Worm (Caenorhabditis elegans) whole organism, mixed stage, embryonic: ENCODE measurements around the gene nspg-13.

Source experiments
- M03D4.4 ChIP-seq: sonication (generic microtip); optimal IDR thresholded peaks from 2 replicates; lab custom pipeline; 2017; ENCODE audit warnings: mild to moderate bottlenecking, missing genetic modification characterization, missing compliant biosample characterization
- bed-3 ChIP-seq: fragments of 200-800 bp; sonication (Bioruptor generic); optimal IDR thresholded peaks from 3 replicates; lab custom pipeline; 2018; ENCODE audit warnings: mild to moderate bottlenecking, missing genetic modification characterization, moderate library complexity, missing compliant biosample characterization
- blmp-1 ChIP-seq: fragments of 150-350 bp; optimal IDR thresholded peaks from 2 replicates; lab custom pipeline; 2014; ENCODE audit warnings: missing biosample characterization, missing genetic modification characterization
- ceh-39 ChIP-seq: fragments of 150-350 bp; optimal IDR thresholded peaks from 2 replicates; lab custom pipeline; 2014; ENCODE audit warnings: missing biosample characterization, missing genetic modification characterization
- ceh-43 ChIP-seq: fragments of 200-800 bp; sonication (Bioruptor generic); optimal IDR thresholded peaks from 2 replicates; lab custom pipeline; 2018; ENCODE audit warnings: mild to moderate bottlenecking, missing genetic modification characterization, moderate library complexity, missing compliant biosample characterization
- ceh-83 ChIP-seq: fragments of 200-800 bp; sonication (Bioruptor generic); optimal IDR thresholded peaks from 2 replicates; lab custom pipeline; 2018; ENCODE audit warnings: mild to moderate bottlenecking, missing genetic modification characterization, missing compliant biosample characterization
- ces-1 ChIP-seq: fragments of 150-350 bp; optimal IDR thresholded peaks from 2 replicates; lab custom pipeline; 2014; ENCODE audit warnings: missing biosample characterization, missing genetic modification reagents, missing genetic modification characterization
- cnd-1 ChIP-seq: fragments of 200-800 bp; sonication (Bioruptor generic); optimal IDR thresholded peaks from 2 replicates; lab custom pipeline; 2018; ENCODE audit warnings: mild to moderate bottlenecking, missing genetic modification characterization, missing compliant biosample characterization
- drap-1 ChIP-seq: fragments of 200-800 bp; sonication (Bioruptor generic); optimal IDR thresholded peaks from 3 replicates; lab custom pipeline; 2018; ENCODE audit warnings: mild to moderate bottlenecking, missing genetic modification characterization, missing compliant biosample characterization
- elt-1 ChIP-seq: sonication (generic microtip); optimal IDR thresholded peaks from 2 replicates; lab custom pipeline; 2017; ENCODE audit warnings: missing genetic modification characterization, mild to moderate bottlenecking, missing compliant biosample characterization, antibody characterized with exemption, moderate library complexity, borderline replicate concordance; ENCODE audit not compliant: insufficient read depth
- elt-3 ChIP-seq: fragments of 150-350 bp; optimal IDR thresholded peaks from 2 replicates; lab custom pipeline; 2014; ENCODE audit warnings: missing biosample characterization, missing genetic modification characterization
- flh-1 ChIP-seq: fragments of 200-800 bp; sonication (Bioruptor generic); optimal IDR thresholded peaks from 2 replicates; lab custom pipeline; 2018; ENCODE audit warnings: mild to moderate bottlenecking, missing genetic modification characterization, moderate library complexity, missing compliant biosample characterization
- hlh-1 ChIP-seq: fragments of 150-350 bp; optimal IDR thresholded peaks from 2 replicates; lab custom pipeline; 2014; ENCODE audit warnings: missing biosample characterization, missing genetic modification reagents, missing genetic modification characterization
- lin-13 ChIP-seq: fragments of 150-350 bp; optimal IDR thresholded peaks from 2 replicates; lab custom pipeline; 2014; ENCODE audit warnings: missing biosample characterization, missing genetic modification characterization
- lin-32 ChIP-seq: fragments of 200-800 bp; sonication (Bioruptor generic); optimal IDR thresholded peaks from 2 replicates; lab custom pipeline; 2018; ENCODE audit warnings: mild to moderate bottlenecking, missing genetic modification characterization, missing compliant biosample characterization
- lsy-2 ChIP-seq: fragments of 150-350 bp; optimal IDR thresholded peaks from 2 replicates; lab custom pipeline; 2014; ENCODE audit warnings: missing biosample characterization, missing genetic modification characterization
- mab-5 ChIP-seq: fragments of 150-350 bp; optimal IDR thresholded peaks from 2 replicates; lab custom pipeline; 2014; ENCODE audit warnings: missing biosample characterization, missing genetic modification characterization
- mep-1 ChIP-seq: fragments of 150-350 bp; optimal IDR thresholded peaks from 2 replicates; lab custom pipeline; 2017; ENCODE audit warnings: missing biosample characterization, missing genetic modification reagents, missing genetic modification characterization, inconsistent platforms
- mls-2 ChIP-seq: sonication (generic microtip); optimal IDR thresholded peaks from 2 replicates; lab custom pipeline; 2016; ENCODE audit warnings: mild to moderate bottlenecking, missing genetic modification characterization, moderate library complexity, missing compliant biosample characterization
- nhr-12 ChIP-seq: fragments of 150-350 bp; optimal IDR thresholded peaks from 2 replicates; lab custom pipeline; 2014; ENCODE audit warnings: missing biosample characterization, missing genetic modification characterization
- nhr-2 ChIP-seq: fragments of 150-350 bp; optimal IDR thresholded peaks from 2 replicates; lab custom pipeline; 2014; ENCODE audit warnings: missing biosample characterization, missing genetic modification characterization
- nhr-237 ChIP-seq: fragments of 150-350 bp; optimal IDR thresholded peaks from 2 replicates; lab custom pipeline; 2014; ENCODE audit warnings: missing biosample characterization, missing genetic modification characterization
- nhr-28 ChIP-seq: fragments of 150-350 bp; optimal IDR thresholded peaks from 2 replicates; lab custom pipeline; 2014; ENCODE audit warnings: missing biosample characterization, missing genetic modification characterization
- nhr-76 ChIP-seq: sonication (generic microtip); optimal IDR thresholded peaks from 2 replicates; lab custom pipeline; 2017; ENCODE audit warnings: missing biosample characterization, missing genetic modification characterization
- pha-4 ChIP-seq: fragments of 150-350 bp; optimal IDR thresholded peaks from 2 replicates; lab custom pipeline; 2018; ENCODE audit warnings: missing biosample characterization, missing genetic modification reagents, missing genetic modification characterization
- sem-2 ChIP-seq: fragments of 200-800 bp; sonication (Bioruptor generic); optimal IDR thresholded peaks from 2 replicates; lab custom pipeline; 2018; ENCODE audit warnings: mild to moderate bottlenecking, missing genetic modification characterization, missing compliant biosample characterization
- snpc-4 ChIP-seq: fragments of 150-350 bp; optimal IDR thresholded peaks from 2 replicates; lab custom pipeline; 2014; ENCODE audit warnings: missing biosample characterization, missing genetic modification characterization
- sptf-1 ChIP-seq: sonication (generic microtip); optimal IDR thresholded peaks from 2 replicates; lab custom pipeline; 2017; ENCODE audit warnings: mild to moderate bottlenecking, missing genetic modification characterization, moderate library complexity, missing compliant biosample characterization
- tbx-8 ChIP-seq: fragments of 200-800 bp; sonication (Bioruptor generic); optimal IDR thresholded peaks from 2 replicates; lab custom pipeline; 2018; ENCODE audit warnings: mild to moderate bottlenecking, missing genetic modification characterization, moderate library complexity, missing compliant biosample characterization
- unc-39 ChIP-seq: fragments of 150-350 bp; optimal IDR thresholded peaks from 2 replicates; lab custom pipeline; 2014; ENCODE audit warnings: missing biosample characterization, missing genetic modification characterization
- unc-62 ChIP-seq: fragments of 150-350 bp; optimal IDR thresholded peaks from 2 replicates; lab custom pipeline; 2014; ENCODE audit warnings: missing biosample characterization, missing genetic modification reagents, missing genetic modification characterization
- zip-8 ChIP-seq: fragments of 150-350 bp; optimal IDR thresholded peaks from 2 replicates; lab custom pipeline; 2014; ENCODE audit warnings: missing biosample characterization, missing genetic modification characterization

The nspg-13 gene

ce11 chrX:5218323-5218722 lies 36.7 kb upstream of the nspg-13 start:
- TF ChIP-seq hlh-1 (tag; lab: Kevin White, UChicago) (no peak), nhr-2 (tag; lab: Kevin White, UChicago) (no peak), mep-1 (tag; lab: Kevin White, UChicago) (no peak), elt-1 (tag; lab: Kevin White, UChicago) (no peak), nhr-76 (tag; lab: Kevin White, UChicago) (no peak), sem-2 (GFP tag; lab: Kevin White, UChicago) (no peak), blmp-1 (tag; lab: Kevin White, UChicago) (no peak), ceh-43 (GFP tag; lab: Kevin White, UChicago) (no peak)
- TF ChIP-seq, all 35 proteins: peak for 0

ce11 chrX:5226265-5226664 lies 28.7 kb upstream of the nspg-13 start, which contains the start of gene H28G03.3:
Gene H28G03.3, minus strand, starts transcription at chrX:5226365.
- no peak for TF ChIP-seq nhr-2 (tag; lab: Kevin White, UChicago)
- TF ChIP-seq nhr-28 (tag; lab: Kevin White, UChicago) = no peak
- no peak for TF ChIP-seq nhr-76 (tag; lab: Kevin White, UChicago)
- no peak for TF ChIP-seq lin-32
- TF ChIP-seq unc-39 = no peak

- TF ChIP-seq nhr-2 (tag; lab: Kevin White, UChicago) (no peak), lin-13 (tag; lab: Kevin White, UChicago) (no peak), ceh-39 (tag; lab: Kevin White, UChicago) (no peak), nhr-28 (tag; lab: Kevin White, UChicago) (no peak), tbx-8 (GFP tag; lab: Kevin White, UChicago) (no peak), nhr-12 (no peak), snpc-4 (tag; lab: Kevin White, UChicago) (no peak), mls-2 (tag; lab: Kevin White, UChicago) (no peak), nhr-237 (tag; lab: Kevin White, UChicago) (no peak), elt-3 (tag; lab: Kevin White, UChicago) (no peak), zip-8 (tag; lab: Kevin White, UChicago) (no peak), flh-1 (GFP tag; lab: Kevin White, UChicago) (no peak), bed-3 (GFP tag; lab: Kevin White, UChicago) (no peak)
Measured at ce11 chrX:5238246-5238645, 16.7 kb upstream of the nspg-13 start.

ce11 chrX:5243382-5243979 lies 11.5 kb upstream of the nspg-13 start, which contains the start of gene mtm-5:
Gene mtm-5, minus strand, starts transcription at chrX:5243408.
- TF ChIP-seq nhr-237 (tag; lab: Kevin White, UChicago) = no peak
- TF ChIP-seq ces-1 = peak; percentile 78
- TF ChIP-seq blmp-1 (tag; lab: Kevin White, UChicago) = no peak
- TF ChIP-seq nhr-2 (tag; lab: Kevin White, UChicago) = no peak
- no peak for TF ChIP-seq drap-1 (GFP tag; lab: Kevin White, UChicago)
- TF ChIP-seq mls-2 (tag; lab: Kevin White, UChicago) = no peak
- TF ChIP-seq nhr-76 (tag; lab: Kevin White, UChicago) = no peak
- no peak for TF ChIP-seq bed-3 (GFP tag; lab: Kevin White, UChicago)
- peak; percentile 79 for TF ChIP-seq lin-32
- TF ChIP-seq mab-5 (tag; lab: Kevin White, UChicago) = no peak
- no peak for TF ChIP-seq pha-4 (tag; lab: Kevin White, UChicago)

ce11 chrX:5244041-5244440 lies 11.0 kb upstream of the nspg-13 start, which contains the start of gene Y34B4A.7:
Gene Y34B4A.7, plus strand, starts transcription at chrX:5244337.
- TF ChIP-seq M03D4.4 (tag; lab: Kevin White, UChicago) (no peak), mep-1 (tag; lab: Kevin White, UChicago) (peak; percentile 23), nhr-76 (tag; lab: Kevin White, UChicago) (no peak), drap-1 (GFP tag; lab: Kevin White, UChicago) (no peak), lsy-2 (tag; lab: Kevin White, UChicago) (peak; percentile 39), unc-62 (GFP tag; lab: Kevin White, UChicago) (no peak), nhr-2 (tag; lab: Kevin White, UChicago) (no peak), cnd-1 (tag; lab: Kevin White, UChicago) (no peak), flh-1 (GFP tag; lab: Kevin White, UChicago) (no peak), ceh-43 (GFP tag; lab: Kevin White, UChicago) (no peak), lin-32 (no peak), nhr-28 (tag; lab: Kevin White, UChicago) (no peak), bed-3 (GFP tag; lab: Kevin White, UChicago) (no peak), pha-4 (tag; lab: Kevin White, UChicago) (peak; percentile 51), nhr-12 (no peak), lin-13 (tag; lab: Kevin White, UChicago) (peak; percentile 76), mls-2 (tag; lab: Kevin White, UChicago) (no peak), hlh-1 (tag; lab: Kevin White, UChicago) (peak; percentile 28), zip-8 (tag; lab: Kevin White, UChicago) (no peak), sptf-1 (tag; lab: Kevin White, UChicago) (peak; percentile 6), unc-39 (no peak), ceh-83 (no peak), tbx-8 (GFP tag; lab: Kevin White, UChicago) (no peak)
- TF ChIP-seq, all 35 proteins: peak for 6
